Fruit fly (Drosophila melanogaster): ENCODE results near the gene Mrp4.

DNA sequence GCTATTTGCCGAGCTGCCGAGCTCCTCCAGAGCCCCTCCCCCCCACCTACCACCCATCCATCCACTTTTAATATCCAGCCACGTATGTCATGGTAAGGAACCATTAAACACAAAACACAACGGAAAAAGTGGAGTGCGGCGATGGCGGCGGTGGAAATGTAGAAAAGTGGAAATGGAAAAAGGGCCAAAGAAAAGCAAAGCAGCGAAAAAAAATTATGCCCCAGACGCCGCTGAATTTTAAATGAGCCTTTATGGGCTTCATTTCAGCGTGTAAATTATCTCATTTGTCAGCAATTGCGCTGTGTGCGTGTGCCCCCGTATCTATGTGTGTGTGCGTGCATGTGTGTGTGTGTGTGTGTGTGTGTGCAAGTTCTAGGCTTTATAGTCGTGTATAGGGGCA is 18.0 kb upstream of the Mrp4 start:
- TF ChIP-seq fd96Ca (GFP tag; IDR thresholded peaks at IDR 0.05) (no peak), CG8159 (tag; optimal IDR thresholded peaks at IDR 0.05) (no peak), rn (GFP tag; IDR thresholded peaks at IDR 0.05) (no peak), Ets98B (GFP tag; IDR thresholded peaks at IDR 0.05) (no peak), CG9948 (tag; optimal IDR thresholded peaks at IDR 0.05) (no peak), EcR (GFP tag; optimal IDR thresholded peaks at IDR 0.05) (no peak), CG4496 (GFP tag; IDR thresholded peaks at IDR 0.05) (no peak), CG32121 (GFP tag; IDR thresholded peaks at IDR 0.05) (no peak)
